Worm (Caenorhabditis elegans) whole organism, mixed stage, embryonic: ENCODE results near the gene Y57G11C.42.

Experiments used
- elt-1 ChIP-seq: sonication (generic microtip); optimal IDR thresholded peaks from 2 replicates; lab custom pipeline; 2017; ENCODE audit warnings: missing genetic modification characterization, mild to moderate bottlenecking, missing compliant biosample characterization, antibody characterized with exemption, moderate library complexity, borderline replicate concordance; ENCODE audit not compliant: insufficient read depth
- nhr-28 ChIP-seq: fragments of 150-350 bp; optimal IDR thresholded peaks from 2 replicates; lab custom pipeline; 2014; ENCODE audit warnings: missing biosample characterization, missing genetic modification characterization
- snpc-4 ChIP-seq: fragments of 150-350 bp; optimal IDR thresholded peaks from 2 replicates; lab custom pipeline; 2014; ENCODE audit warnings: missing biosample characterization, missing genetic modification characterization
- unc-62 ChIP-seq: fragments of 150-350 bp; optimal IDR thresholded peaks from 2 replicates; lab custom pipeline; 2014; ENCODE audit warnings: missing biosample characterization, missing genetic modification reagents, missing genetic modification characterization

DNA sequence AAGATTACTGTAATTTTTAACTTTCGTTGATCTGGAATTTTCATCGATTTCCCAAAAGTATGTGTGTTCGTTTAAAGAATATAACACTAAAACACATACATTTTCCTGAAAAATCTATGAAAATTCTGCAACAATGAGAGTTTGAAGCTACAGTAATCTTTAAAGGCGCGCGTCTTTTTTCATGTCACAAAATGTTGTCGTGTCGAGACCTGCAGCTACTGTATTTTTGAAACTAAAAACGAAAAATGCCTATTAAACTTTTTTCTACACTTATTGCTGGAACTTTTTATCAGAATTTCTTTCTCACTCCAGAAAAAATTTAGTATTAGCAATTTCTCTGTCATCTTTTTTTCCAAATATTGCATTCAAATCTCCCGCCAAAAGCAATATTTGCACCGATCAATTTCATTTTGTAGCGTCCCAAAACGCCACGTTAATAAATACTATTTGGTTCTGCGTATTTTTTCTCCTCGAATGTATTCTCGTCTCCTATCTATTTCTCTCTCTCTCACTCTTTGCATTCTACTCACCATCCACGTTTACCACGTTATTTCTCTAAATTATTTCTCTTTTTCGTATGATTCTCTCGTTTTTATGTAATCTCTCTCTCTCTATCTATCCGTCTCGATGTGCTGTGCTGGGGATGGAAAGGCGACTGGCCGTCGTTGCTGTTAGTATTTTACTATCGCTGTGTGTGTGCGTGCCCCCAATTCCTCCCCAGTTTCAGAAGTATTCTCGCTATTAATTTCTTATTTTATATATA lies 58.2 kb downstream of the Y57G11C.42 start, which contains the start of gene melo-1:
- TF ChIP-seq unc-62 (GFP tag; lab: Kevin White, UChicago) (no peak), snpc-4 (tag; lab: Kevin White, UChicago) (no peak), nhr-28 (no peak), elt-1 (no peak)
